Worm (Caenorhabditis elegans): Measurements from ENCODE around the gene T23B7.3.

T23B7.3 gene

ce11 chrII:4827734-4828609, 22.0 kb upstream of the T23B7.3 start, which contains the start of the genes fbxb-88 and tbck-1:
Gene fbxb-88 (minus strand): TSS chrII:4827884.
Gene tbck-1 (plus strand): TSS chrII:4828559.
- TF ChIP-seq ceh-83 (GFP tag; optimal IDR thresholded peaks at IDR 0.05), result no peak
- TF ChIP-seq sem-2 (GFP tag; optimal IDR thresholded peaks at IDR 0.05), result no peak
- TF ChIP-seq ztf-11 (tag; optimal IDR thresholded peaks at IDR 0.05), result no peak
- TF ChIP-seq blmp-1 (tag; optimal IDR thresholded peaks at IDR 0.05), result no peak
- no peak for TF ChIP-seq flh-1 (GFP tag; optimal IDR thresholded peaks at IDR 0.05)
- no peak for TF ChIP-seq nhr-28 (tag; optimal IDR thresholded peaks at IDR 0.05)
- no peak for TF ChIP-seq unc-39 (tag; optimal IDR thresholded peaks at IDR 0.05)
- peak; percentile 43 for TF ChIP-seq nhr-2 (tag; optimal IDR thresholded peaks at IDR 0.05)
- TF ChIP-seq M03D4.4 (tag; optimal IDR thresholded peaks at IDR 0.05), result no peak
- no peak for TF ChIP-seq mab-5 (tag; optimal IDR thresholded peaks at IDR 0.05)
- no peak for TF ChIP-seq nhr-237 (tag; optimal IDR thresholded peaks at IDR 0.05)
- no peak for TF ChIP-seq elt-3 (tag; optimal IDR thresholded peaks at IDR 0.05)
- no peak for TF ChIP-seq drap-1 (GFP tag; optimal IDR thresholded peaks at IDR 0.05)
- TF ChIP-seq unc-120 (tag; optimal IDR thresholded peaks at IDR 0.05; ENCODE audit: poor library complexity, severe bottlenecking), result no peak
- TF ChIP-seq nhr-76 (tag; optimal IDR thresholded peaks at IDR 0.05), result no peak
- TF ChIP-seq tbx-8 (GFP tag; optimal IDR thresholded peaks at IDR 0.05), result no peak
- peak; percentile 59 for TF ChIP-seq unc-62 (GFP tag; optimal IDR thresholded peaks at IDR 0.05)
- TF ChIP-seq zip-8 (tag; optimal IDR thresholded peaks at IDR 0.05), result no peak
- TF ChIP-seq ceh-39 (tag; optimal IDR thresholded peaks at IDR 0.05), result no peak
- TF ChIP-seq cnd-1 (tag; optimal IDR thresholded peaks at IDR 0.05), result peak; percentile 52
- TF ChIP-seq lin-13 (tag; optimal IDR thresholded peaks at IDR 0.05), result no peak
- TF ChIP-seq ceh-43 (GFP tag; optimal IDR thresholded peaks at IDR 0.05), result no peak
- TF ChIP-seq snpc-4 (tag; optimal IDR thresholded peaks at IDR 0.05), result no peak
- TF ChIP-seq ham-2 (GFP tag; optimal IDR thresholded peaks at IDR 0.05), result no peak
- TF ChIP-seq bed-3 (GFP tag; optimal IDR thresholded peaks at IDR 0.05), result no peak
- TF ChIP-seq hlh-1 (tag; optimal IDR thresholded peaks at IDR 0.05), result peak; percentile 88
- no peak for TF ChIP-seq lin-32 (GFP tag; optimal IDR thresholded peaks at IDR 0.05)
- TF ChIP-seq sptf-1 (tag; optimal IDR thresholded peaks at IDR 0.05), result no peak
- peak; percentile 30 for TF ChIP-seq mep-1 (tag; optimal IDR thresholded peaks at IDR 0.05)
- peak; percentile 47 for TF ChIP-seq lsy-2 (tag; optimal IDR thresholded peaks at IDR 0.05)
- TF ChIP-seq ces-1 (GFP tag; optimal IDR thresholded peaks at IDR 0.05), result no peak
- TF ChIP-seq nhr-12 (tag; optimal IDR thresholded peaks at IDR 0.05), result no peak
- TF ChIP-seq mls-2 (tag; optimal IDR thresholded peaks at IDR 0.05), result no peak
- no peak for TF ChIP-seq elt-1 (tag; optimal IDR thresholded peaks at IDR 0.05; ENCODE audit: borderline replicate concordance, insufficient read depth)

DNA sequence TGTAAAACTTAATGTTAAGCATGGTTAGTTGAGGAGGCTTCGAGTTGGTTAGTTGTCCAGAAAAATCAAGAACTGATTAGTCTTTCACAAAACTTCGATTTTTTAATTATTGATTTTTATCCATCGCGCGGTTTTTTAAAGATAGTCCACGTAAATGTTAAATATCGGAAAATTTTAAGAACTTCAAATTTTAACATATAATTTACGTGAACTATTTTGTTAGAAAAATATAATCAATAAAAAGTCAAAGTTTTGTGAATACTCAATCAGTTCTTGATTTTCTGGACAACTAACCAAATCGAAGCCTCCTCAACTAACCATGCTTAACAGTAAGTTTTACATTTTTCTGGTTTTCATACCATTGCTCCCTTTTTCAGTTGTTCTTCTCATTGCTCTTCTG, 15.2 kb upstream of the T23B7.3 start, which contains the start of the genes C33F10.11 and C33F10.1:
Gene C33F10.11, minus strand, starts transcription at position 101 of the 400 bp plus-strand sequence.
Gene C33F10.1, plus strand, starts transcription at position 263 of the 400 bp plus-strand sequence.
- TF ChIP-seq nhr-76 (tag; optimal IDR thresholded peaks at IDR 0.05) (no peak), cnd-1 (tag; optimal IDR thresholded peaks at IDR 0.05) (no peak), ceh-83 (GFP tag; optimal IDR thresholded peaks at IDR 0.05) (no peak), tbx-8 (GFP tag; optimal IDR thresholded peaks at IDR 0.05) (no peak), blmp-1 (tag; optimal IDR thresholded peaks at IDR 0.05) (no peak), drap-1 (GFP tag; optimal IDR thresholded peaks at IDR 0.05) (no peak), unc-62 (GFP tag; optimal IDR thresholded peaks at IDR 0.05) (no peak), bed-3 (GFP tag; optimal IDR thresholded peaks at IDR 0.05) (no peak), mls-2 (tag; optimal IDR thresholded peaks at IDR 0.05) (no peak), lin-32 (GFP tag; optimal IDR thresholded peaks at IDR 0.05) (no peak), nhr-2 (tag; optimal IDR thresholded peaks at IDR 0.05) (no peak)

DNA sequence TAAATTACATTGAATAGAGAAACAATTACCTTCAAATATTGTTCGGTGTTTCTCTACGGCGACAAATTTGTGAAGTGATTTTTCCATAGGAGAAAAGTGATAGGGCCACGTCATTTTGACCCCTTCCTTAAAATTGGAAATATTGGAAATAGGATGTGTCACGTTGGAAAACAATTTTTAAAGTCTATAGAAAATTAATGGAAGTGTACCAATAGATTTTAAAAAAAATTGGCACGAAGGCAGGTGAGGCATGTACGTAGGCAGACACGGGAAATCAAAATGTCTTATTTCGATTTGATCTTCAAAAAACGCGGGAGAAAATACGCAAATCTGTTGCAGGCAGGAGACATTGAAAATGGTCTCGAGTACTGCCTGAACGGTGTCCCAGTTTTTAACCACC, 12.3 kb upstream of the T23B7.3 start, which contains the start of gene C33F10.12:
Gene C33F10.12, minus strand, starts transcription at position 101 of the 400 bp plus-strand sequence.
- no peak for TF ChIP-seq elt-3 (tag; optimal IDR thresholded peaks at IDR 0.05)
- no peak for TF ChIP-seq nhr-12 (tag; optimal IDR thresholded peaks at IDR 0.05)
- TF ChIP-seq flh-1 (GFP tag; optimal IDR thresholded peaks at IDR 0.05), result no peak
- TF ChIP-seq unc-120 (tag; optimal IDR thresholded peaks at IDR 0.05; ENCODE audit: poor library complexity, severe bottlenecking), result no peak
- no peak for TF ChIP-seq pha-4 (tag; optimal IDR thresholded peaks at IDR 0.05)
- TF ChIP-seq ztf-11 (tag; optimal IDR thresholded peaks at IDR 0.05), result no peak
- no peak for TF ChIP-seq lsy-2 (tag; optimal IDR thresholded peaks at IDR 0.05)
- no peak for TF ChIP-seq unc-39 (tag; optimal IDR thresholded peaks at IDR 0.05)
- TF ChIP-seq sptf-1 (tag; optimal IDR thresholded peaks at IDR 0.05), result no peak
- no peak for TF ChIP-seq nhr-28 (tag; optimal IDR thresholded peaks at IDR 0.05)

Data from whole organism, mixed stage, embryonic.